Worm (Caenorhabditis elegans): ENCODE measurements around the gene fbxa-74.

DNA sequence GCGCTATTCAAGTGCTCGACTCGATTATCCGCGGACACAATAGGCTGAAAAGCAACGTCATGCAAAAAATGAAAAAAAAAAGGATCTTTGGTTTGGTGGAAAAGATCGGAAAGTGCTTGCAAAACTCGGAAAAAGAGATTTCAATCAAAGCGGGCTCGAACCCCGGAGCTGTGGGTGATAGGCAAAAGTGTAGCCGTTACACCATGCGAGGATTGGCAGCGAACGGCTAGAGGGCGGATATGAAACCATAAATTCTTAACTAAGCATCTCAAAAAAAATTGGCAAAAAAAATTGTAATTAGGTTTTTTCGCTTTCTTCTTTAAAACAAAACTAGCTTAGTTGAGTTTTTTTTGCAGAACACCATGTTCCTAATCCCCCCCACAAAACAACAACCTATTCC lies 45.7 kb upstream of the fbxa-74 start:
- TF ChIP-seq ref-1 (GFP tag; conservative IDR thresholded peaks at IDR 0.05) (no peak), T22C8.4 (GFP tag; IDR thresholded peaks at IDR 0.05) (no peak)

All from whole organism, midembryonic.